Fruit fly (Drosophila melanogaster) whole organism, embryonic: ENCODE data around the gene Ocrl.

Source experiments
- Adf1 ChIP-seq: fragments of 200-800 bp; sonication (Bioruptor generic); IDR thresholded peaks from 2 replicates; pipeline ENCODE4 v1.3.6; 2022; ENCODE audit warnings: missing biosample characterization, missing genetic modification characterization
- Asciz ChIP-seq: fragments of 200-800 bp; sonication (Bioruptor generic); optimal IDR thresholded peaks from 2 replicates; lab custom pipeline; 2017; ENCODE audit warnings: missing biosample characterization, mild to moderate bottlenecking, missing genetic modification characterization, missing genetic modification reagents
- Blimp-1 ChIP-seq: fragments of 200-800 bp; sonication (Bioruptor generic); optimal IDR thresholded peaks from 3 replicates; lab custom pipeline; 2018; ENCODE audit warnings: missing biosample characterization, missing genetic modification characterization, mild to moderate bottlenecking, moderate library complexity, missing genetic modification reagents
- CG10147 ChIP-seq: fragments of 200-800 bp; sonication (Bioruptor generic); optimal IDR thresholded peaks from 2 replicates; lab custom pipeline; 2019; ENCODE audit warnings: missing biosample characterization, mild to moderate bottlenecking, missing genetic modification characterization, moderate library complexity
- CG1024 ChIP-seq: fragments of 200-800 bp; sonication (Bioruptor generic); IDR thresholded peaks from 2 replicates; pipeline ENCODE4 v1.3.6; 2022; ENCODE audit warnings: missing biosample characterization, missing genetic modification characterization
- CG10543 ChIP-seq: fragments of 200-800 bp; sonication (Bioruptor generic); optimal IDR thresholded peaks from 3 replicates; lab custom pipeline; 2017; ENCODE audit warnings: missing biosample characterization, mild to moderate bottlenecking, missing genetic modification characterization, moderate library complexity
- CG10565 ChIP-seq: fragments of 200-800 bp; sonication (Bioruptor generic); optimal IDR thresholded peaks from 3 replicates; lab custom pipeline; 2016; ENCODE audit warnings: missing biosample characterization, mild to moderate bottlenecking, missing genetic modification characterization
- CG11247 ChIP-seq: fragments of 200-800 bp; sonication (Bioruptor generic); IDR thresholded peaks from 2 replicates; pipeline ENCODE4 v1.3.6; 2022; ENCODE audit warnings: missing biosample characterization, missing genetic modification characterization
- CG12236 ChIP-seq: fragments of 200-800 bp; sonication (Bioruptor generic); optimal IDR thresholded peaks from 2 replicates; lab custom pipeline; 2016; ENCODE audit warnings: missing biosample characterization, missing genetic modification characterization
- CG12391 ChIP-seq: fragments of 200-800 bp; sonication (Bioruptor generic); optimal IDR thresholded peaks from 3 replicates; lab custom pipeline; 2018; ENCODE audit warnings: missing biosample characterization, mild to moderate bottlenecking, missing genetic modification characterization, moderate library complexity
- CG13287 ChIP-seq: fragments of 200-800 bp; sonication (Bioruptor generic); IDR thresholded peaks from 2 replicates; pipeline ENCODE4 v1.3.6; 2022; ENCODE audit warnings: missing biosample characterization, missing genetic modification characterization; ENCODE audit not compliant: partially characterized antibody
- CG13296 ChIP-seq: fragments of 200-800 bp; sonication (Bioruptor generic); optimal IDR thresholded peaks from 3 replicates; lab custom pipeline; 2018; ENCODE audit warnings: missing biosample characterization, mild to moderate bottlenecking, missing genetic modification characterization
- CG14667 ChIP-seq: fragments of 200-800 bp; sonication (Bioruptor generic); IDR thresholded peaks from 2 replicates; pipeline ENCODE4 v1.3.6; 2022; ENCODE audit warnings: missing biosample characterization, missing genetic modification characterization
- CG15269 ChIP-seq: fragments of 200-800 bp; sonication (Bioruptor generic); optimal IDR thresholded peaks from 2 replicates; lab custom pipeline; 2018; ENCODE audit warnings: missing biosample characterization, mild to moderate bottlenecking, missing genetic modification characterization, moderate library complexity
- CG15479 ChIP-seq: fragments of 200-800 bp; sonication (Bioruptor generic); optimal IDR thresholded peaks from 3 replicates; lab custom pipeline; 2019; ENCODE audit warnings: missing biosample characterization, mild to moderate bottlenecking, missing genetic modification characterization, moderate library complexity
- CG16779 ChIP-seq: fragments of 200-800 bp; sonication (Bioruptor generic); IDR thresholded peaks from 2 replicates; pipeline ENCODE4 v1.3.6; 2022; ENCODE audit warnings: missing biosample characterization, missing genetic modification characterization
- CG17568 ChIP-seq: fragments of 200-800 bp; sonication (Bioruptor generic); optimal IDR thresholded peaks from 2 replicates; lab custom pipeline; 2018; ENCODE audit warnings: missing biosample characterization, mild to moderate bottlenecking, missing genetic modification characterization, moderate library complexity
- CG17802 ChIP-seq: fragments of 200-800 bp; sonication (Bioruptor generic); optimal IDR thresholded peaks from 2 replicates; lab custom pipeline; 2018; ENCODE audit warnings: missing biosample characterization, mild to moderate bottlenecking, missing genetic modification characterization, moderate library complexity
- CG17829 ChIP-seq: fragments of 200-800 bp; optimal IDR thresholded peaks from 2 replicates; lab custom pipeline; 2019; ENCODE audit warnings: missing biosample characterization, mild to moderate bottlenecking, missing genetic modification characterization, moderate library complexity
- CG1832 ChIP-seq: fragments of 200-800 bp; sonication (Bioruptor generic); optimal IDR thresholded peaks from 2 replicates; lab custom pipeline; 2017; ENCODE audit warnings: missing biosample characterization, mild to moderate bottlenecking, missing genetic modification characterization, inconsistent platforms
- CG2129 ChIP-seq: fragments of 200-800 bp; sonication (Bioruptor generic); IDR thresholded peaks from 2 replicates; pipeline ENCODE4 v1.3.6; 2022; ENCODE audit warnings: missing biosample characterization, missing genetic modification characterization; ENCODE audit not compliant: partially characterized antibody
- CG32772 ChIP-seq: fragments of 200-800 bp; sonication (Bioruptor generic); IDR thresholded peaks from 2 replicates; pipeline ENCODE4 v1.3.6; 2022; ENCODE audit warnings: missing biosample characterization, missing genetic modification characterization
- CG4730 ChIP-seq: fragments of 200-800 bp; sonication (Bioruptor generic); IDR thresholded peaks from 2 replicates; pipeline ENCODE4 v1.3.6; 2022; ENCODE audit warnings: missing biosample characterization, missing genetic modification characterization
- CG7556 ChIP-seq: fragments of 200-800 bp; sonication (Bioruptor generic); optimal IDR thresholded peaks from 2 replicates; lab custom pipeline; 2017; ENCODE audit warnings: missing biosample characterization, mild to moderate bottlenecking, missing genetic modification characterization
- CG8281 ChIP-seq: fragments of 200-800 bp; sonication (Bioruptor generic); optimal IDR thresholded peaks from 2 replicates; lab custom pipeline; 2018; ENCODE audit warnings: missing biosample characterization, mild to moderate bottlenecking, missing genetic modification characterization, moderate library complexity
- CG8359 ChIP-seq: fragments of 200-800 bp; sonication (Bioruptor generic); optimal IDR thresholded peaks from 2 replicates; lab custom pipeline; 2017; ENCODE audit warnings: missing biosample characterization, mild to moderate bottlenecking, missing genetic modification characterization, borderline replicate concordance
- CTCF ChIP-seq: fragments of 200-800 bp; sonication (Bioruptor generic); optimal IDR thresholded peaks from 2 replicates; lab custom pipeline; 2017; ENCODE audit warnings: missing biosample characterization, mild to moderate bottlenecking, missing genetic modification characterization, moderate library complexity
- Dp ChIP-seq: fragments of 200-800 bp; sonication (Bioruptor generic); optimal IDR thresholded peaks from 2 replicates; lab custom pipeline; 2018; ENCODE audit warnings: missing biosample characterization, mild to moderate bottlenecking, missing genetic modification characterization, moderate library complexity
- Ets65A ChIP-seq: fragments of 200-800 bp; sonication (Bioruptor generic); peaks from one replicate; lab custom pipeline; 2016; ENCODE audit warnings: missing biosample characterization, missing genetic modification characterization
- Hr3 ChIP-seq: fragments of 200-800 bp; sonication (Bioruptor generic); optimal IDR thresholded peaks from 3 replicates; lab custom pipeline; 2016; ENCODE audit warnings: missing biosample characterization, missing genetic modification characterization
- Hr78 ChIP-seq, 2 experiments: fragments of 200-800 bp in 1 of 2; fragments of >200 bp in 1 of 2; sonication (Bioruptor generic) in 1 of 2; optimal IDR thresholded peaks; 2 replicates each; lab custom pipeline; 2017 to 2019; ENCODE audit warnings: missing biosample characterization in 2 of 2, missing genetic modification characterization in 2 of 2, mild to moderate bottlenecking in 1 of 2, moderate library complexity in 1 of 2
- Kr ChIP-seq: fragments of 200-800 bp; sonication (Bioruptor generic); optimal IDR thresholded peaks from 2 replicates; lab custom pipeline; 2017; ENCODE audit warnings: missing biosample characterization, mild to moderate bottlenecking, missing genetic modification characterization
- Max ChIP-seq: fragments of 200-800 bp; sonication (Bioruptor generic); optimal IDR thresholded peaks from 2 replicates; lab custom pipeline; 2016; ENCODE audit warnings: missing biosample characterization, mild to moderate bottlenecking, missing genetic modification characterization
- Med ChIP-seq: fragments of 200-800 bp; sonication (Bioruptor generic); peaks from one replicate; lab custom pipeline; 2016; ENCODE audit warnings: missing biosample characterization, missing genetic modification characterization, mild to moderate bottlenecking, inconsistent platforms, moderate library complexity
- NK7.1 ChIP-seq: fragments of 200-800 bp; sonication (Bioruptor generic); optimal IDR thresholded peaks from 3 replicates; lab custom pipeline; 2016; ENCODE audit warnings: missing biosample characterization, missing genetic modification characterization
- Sox100B ChIP-seq: fragments of 200-800 bp; sonication (Bioruptor generic); optimal IDR thresholded peaks from 3 replicates; lab custom pipeline; 2018; ENCODE audit warnings: missing biosample characterization, mild to moderate bottlenecking, missing genetic modification characterization
- Stat92E ChIP-seq, 3 experiments: fragments of >200 bp in 2 of 3; fragments of 200-800 bp in 1 of 3; sonication (Bioruptor generic) in 1 of 3; optimal IDR thresholded peaks; 2 replicates each; lab custom pipeline; 2017 to 2019; ENCODE audit warnings: missing biosample characterization in 3 of 3, missing genetic modification characterization in 3 of 3, mild to moderate bottlenecking in 1 of 3, moderate library complexity in 1 of 3
- Trl ChIP-seq, 3 experiments: fragments of >200 bp in 2 of 3; fragments of 200-800 bp in 1 of 3; sonication (Bioruptor generic) in 1 of 3; optimal IDR thresholded peaks; 2 replicates in 1 of 3; 3 replicates in 2 of 3; lab custom pipeline; 2016 to 2017; ENCODE audit warnings: missing biosample characterization in 1 of 3, missing genetic modification characterization in 1 of 3
- croc ChIP-seq: fragments of 200-800 bp; sonication (Bioruptor generic); conservative IDR thresholded peaks from 3 replicates; pipeline ENCODE4 v1.3.6; 2022; ENCODE audit warnings: missing biosample characterization, missing genetic modification characterization
- danr ChIP-seq: fragments of 200-800 bp; sonication (Bioruptor generic); IDR thresholded peaks from 2 replicates; pipeline ENCODE4 v1.3.6; 2022; ENCODE audit warnings: missing biosample characterization, missing genetic modification characterization
- dpn ChIP-seq, 2 experiments: fragments of 200-800 bp; sonication (Bioruptor generic); optimal IDR thresholded peaks; 3 replicates each; lab custom pipeline; 2016; ENCODE audit warnings: missing biosample characterization in 2 of 2, missing genetic modification characterization in 2 of 2
- esg ChIP-seq: fragments of 200-800 bp; sonication (Bioruptor generic); conservative IDR thresholded peaks from 2 replicates; pipeline ENCODE4 v1.3.6; 2022; ENCODE audit warnings: missing biosample characterization, missing genetic modification characterization
- fd64A ChIP-seq: fragments of 200-800 bp; sonication (Bioruptor generic); optimal IDR thresholded peaks from 3 replicates; lab custom pipeline; 2018; ENCODE audit warnings: missing biosample characterization, mild to moderate bottlenecking, missing genetic modification characterization
- fu2 ChIP-seq: fragments of 200-800 bp; sonication (Bioruptor generic); optimal IDR thresholded peaks from 2 replicates; lab custom pipeline; 2016; ENCODE audit warnings: missing biosample characterization, missing genetic modification characterization
- grn ChIP-seq: fragments of 200-800 bp; sonication (Bioruptor generic); optimal IDR thresholded peaks from 3 replicates; lab custom pipeline; 2017; ENCODE audit warnings: missing biosample characterization, missing genetic modification characterization
- jing ChIP-seq: fragments of 200-800 bp; sonication (Bioruptor generic); optimal IDR thresholded peaks from 2 replicates; lab custom pipeline; 2018; ENCODE audit warnings: missing biosample characterization, mild to moderate bottlenecking, missing genetic modification characterization
- pros ChIP-seq: fragments of 200-800 bp; sonication (Bioruptor generic); optimal IDR thresholded peaks from 3 replicates; lab custom pipeline; 2019; ENCODE audit warnings: missing biosample characterization, mild to moderate bottlenecking, missing genetic modification characterization, moderate library complexity
- pum ChIP-seq: fragments of 200-800 bp; sonication (Bioruptor generic); optimal IDR thresholded peaks from 2 replicates; lab custom pipeline; 2016; ENCODE audit warnings: missing biosample characterization, missing genetic modification characterization
- sr ChIP-seq: fragments of 200-800 bp; sonication (Bioruptor generic); IDR thresholded peaks from 3 replicates; pipeline ENCODE4 v1.3.6; 2022; ENCODE audit warnings: missing biosample characterization, missing genetic modification characterization
- ssp ChIP-seq: fragments of 200-800 bp; sonication (Bioruptor generic); IDR thresholded peaks from 2 replicates; pipeline ENCODE4 v1.3.6; 2022; ENCODE audit warnings: missing biosample characterization, missing genetic modification characterization
- vvl ChIP-seq: fragments of 200-800 bp; sonication (Bioruptor generic); IDR thresholded peaks from 2 replicates; pipeline ENCODE4 v1.3.6; 2022; ENCODE audit warnings: missing biosample characterization, missing genetic modification characterization

Gene Ocrl

DNA sequence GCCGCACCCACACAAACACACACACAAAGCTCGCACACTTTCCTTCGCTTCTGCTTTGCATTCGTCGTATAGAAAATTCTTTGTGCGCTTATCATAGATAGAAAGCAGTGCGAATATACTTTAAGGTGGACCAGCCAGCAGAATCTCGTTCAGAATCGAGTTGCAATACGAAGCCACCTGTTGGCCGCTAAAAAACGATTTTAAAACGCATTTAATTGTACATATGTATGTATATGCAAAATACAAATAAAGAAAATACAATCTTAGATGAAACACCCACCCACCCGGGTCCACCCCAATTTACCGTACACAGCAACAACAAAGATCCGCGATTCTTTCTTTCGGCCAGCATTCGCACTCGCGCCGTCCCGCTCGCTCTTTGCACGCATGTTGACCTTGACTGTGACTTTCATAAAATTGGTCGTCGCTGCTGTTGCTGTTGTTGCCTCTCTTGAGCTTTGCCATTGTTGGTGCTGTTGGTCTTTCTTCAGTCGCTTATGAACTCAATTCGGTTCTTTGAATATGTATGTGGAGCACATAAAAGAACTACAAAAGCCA is 25.8 kb downstream of the Ocrl start (continued):
- TF ChIP-seq pum (GFP tag; lab: Kevin White, UChicago), result no peak
- peak; percentile 40 for TF ChIP-seq CG12391 (tag; lab: Kevin White, UChicago)
- TF ChIP-seq grn (GFP tag; lab: Kevin White, UChicago), result no peak
- peak; percentile 51; the same call in 1 of the 2 replicates for TF ChIP-seq CG11247 (GFP tag; lab: Robert Waterston, UW)
- peak; percentile 27 for TF ChIP-seq CG7556 (GFP tag; lab: Kevin White, UChicago)
- TF ChIP-seq Max (GFP tag; lab: Kevin White, UChicago), result no peak
- no peak for TF ChIP-seq pros (GFP tag; lab: Kevin White, UChicago)
- no peak for TF ChIP-seq CG13287
- no peak for TF ChIP-seq fu2 (GFP tag; lab: Kevin White, UChicago)
- TF ChIP-seq NK7.1 (GFP tag; lab: Kevin White, UChicago), result no peak
- no peak for TF ChIP-seq Sox100B (GFP tag; lab: Kevin White, UChicago)
- peak; percentile 54 for TF ChIP-seq CG15269 (tag; lab: Kevin White, UChicago)
- TF ChIP-seq CG17568 (GFP tag; lab: Kevin White, UChicago), result no peak
- no peak for TF ChIP-seq CG17802 (tag; lab: Kevin White, UChicago)
- no peak for TF ChIP-seq fd64A
- peak; percentile 32 for TF ChIP-seq CG10543
- TF ChIP-seq CG17829 (tag; lab: Kevin White, UChicago), result no peak
- no peak for TF ChIP-seq Stat92E (GFP tag; optimal IDR thresholded peaks at IDR 0.05; lab: Kevin White, UChicago)
- TF ChIP-seq ssp, result no peak
- TF ChIP-seq Trl (optimal IDR thresholded peaks at IDR 0.05; lab: Kevin White, UChicago), result peak in 1 of 2 experiments; percentile 8
- TF ChIP-seq Trl (GFP tag; optimal IDR thresholded peaks at IDR 0.05; lab: Kevin White, UChicago), result no peak
- TF ChIP-seq croc (GFP tag; lab: Robert Waterston, UW), result no peak
- no peak for TF ChIP-seq CTCF (GFP tag; lab: Kevin White, UChicago)
- no peak for TF ChIP-seq CG14667
- no peak for TF ChIP-seq CG1024 (GFP tag; lab: Robert Waterston, UW)
- TF ChIP-seq CG10147, result peak; percentile 3
- TF ChIP-seq CG8359 (GFP tag; lab: Kevin White, UChicago), result no peak
- TF ChIP-seq CG10565 (GFP tag; lab: Kevin White, UChicago), result no peak
- no peak for TF ChIP-seq CG12236 (GFP tag; lab: Kevin White, UChicago)
- TF ChIP-seq Asciz (GFP tag; lab: Kevin White, UChicago), result no peak
- TF ChIP-seq jing, result no peak
- TF ChIP-seq CG16779 (GFP tag; lab: Robert Waterston, UW), result peak; percentile 50; the same call in 1 of the 2 replicates
- no peak for TF ChIP-seq Hr78 (GFP tag; optimal IDR thresholded peaks at IDR 0.05; lab: Kevin White, UChicago)
- 0 out of 2 replicates have a peak, but pooled peaks have one; percentile 19 for TF ChIP-seq vvl
- TF ChIP-seq esg (GFP tag; lab: Robert Waterston, UW), result peak; percentile 33
- TF ChIP-seq danr (GFP tag; lab: Robert Waterston, UW), result no peak
- TF ChIP-seq Dp, result no peak
- peak; percentile 25 to 33 for TF ChIP-seq dpn (GFP tag; optimal IDR thresholded peaks at IDR 0.05; lab: Kevin White, UChicago)
- peak; percentile 47 for TF ChIP-seq CG1832 (GFP tag; lab: Kevin White, UChicago)
- TF ChIP-seq CG4730, result no peak
- no peak for TF ChIP-seq CG15479 (GFP tag; lab: Kevin White, UChicago)

DNA sequence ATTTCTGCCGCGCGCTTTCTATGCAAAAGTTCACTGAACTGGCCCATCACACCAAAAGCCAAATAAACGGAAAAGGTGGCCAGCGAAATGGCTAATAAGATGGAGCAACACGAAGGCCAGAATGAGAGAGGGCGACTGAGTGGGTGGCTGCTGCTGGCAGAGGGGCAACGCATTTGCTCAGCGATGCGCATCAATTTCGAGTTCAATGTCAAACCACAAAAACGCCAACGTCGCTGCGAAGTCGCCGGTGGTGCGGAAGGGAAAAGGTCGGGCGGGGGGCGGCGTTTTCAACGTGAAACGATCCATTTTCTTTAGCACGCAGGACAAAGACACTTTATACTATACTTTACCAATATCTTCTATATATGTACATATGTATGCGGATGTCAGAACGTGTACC is 26.8 kb downstream of the Ocrl start:
- TF ChIP-seq CG8281 (no peak), Ets65A (GFP tag; lab: Kevin White, UChicago) (peak; percentile 69), CG32772 (GFP tag; lab: Robert Waterston, UW) (0 out of 2 replicates have a peak, but pooled peaks have one; percentile 10), Adf1 (GFP tag; lab: Robert Waterston, UW) (peak; percentile 11; the same call in 1 of the 2 replicates), Hr3 (no peak), Kr (no peak), CG2129 (GFP tag; lab: Robert Waterston, UW) (no peak), Stat92E (GFP tag; optimal IDR thresholded peaks at IDR 0.05; lab: Kevin White, UChicago) (no peak), Med (peak; percentile 47), sr (GFP tag; lab: Robert Waterston, UW) (peak; percentile 69), Blimp-1 (no peak), CG13296 (GFP tag; lab: Kevin White, UChicago) (no peak)
